Worm (Caenorhabditis elegans) whole organism, late embryonic: Measurements from ENCODE around the gene T16H12.9.

Source experiments
- ceh-9 ChIP-seq: sonication (generic microtip); optimal IDR thresholded peaks from 2 replicates; lab custom pipeline; 2016; ENCODE audit warnings: mild to moderate bottlenecking, missing genetic modification characterization, inconsistent platforms, missing compliant biosample characterization
- elt-4 ChIP-seq: sonication (generic microtip); optimal IDR thresholded peaks from 2 replicates; lab custom pipeline; 2016; ENCODE audit warnings: missing genetic modification characterization, missing compliant biosample characterization
- gmeb-2 ChIP-seq: sonication (generic microtip); optimal IDR thresholded peaks from 2 replicates; lab custom pipeline; 2016; ENCODE audit warnings: missing genetic modification characterization, inconsistent platforms, missing compliant biosample characterization
- hlh-8 ChIP-seq: sonication (generic microtip); optimal IDR thresholded peaks from 2 replicates; lab custom pipeline; 2016; ENCODE audit warnings: missing genotype, missing genetic modification characterization, missing compliant biosample characterization
- nfya-1 ChIP-seq: sonication (generic microtip); optimal IDR thresholded peaks from 2 replicates; lab custom pipeline; 2017; ENCODE audit warnings: missing genetic modification characterization, mild to moderate bottlenecking, missing compliant biosample characterization, antibody characterized with exemption, moderate library complexity
- nhr-11 ChIP-seq: fragments of 150-350 bp; optimal IDR thresholded peaks from 2 replicates; lab custom pipeline; 2014; ENCODE audit warnings: missing biosample characterization, missing genetic modification characterization
- nhr-232 ChIP-seq: sonication (generic microtip); optimal IDR thresholded peaks from 2 replicates; lab custom pipeline; 2016; ENCODE audit warnings: missing genetic modification characterization, missing compliant biosample characterization
- pag-3 ChIP-seq: sonication (generic microtip); optimal IDR thresholded peaks from 2 replicates; lab custom pipeline; 2016; ENCODE audit warnings: missing compliant biosample characterization, missing genetic modification characterization, borderline replicate concordance
- pha-2 ChIP-seq: sonication (generic microtip); optimal IDR thresholded peaks from 2 replicates; lab custom pipeline; 2017; ENCODE audit warnings: mild to moderate bottlenecking, missing genetic modification characterization, missing compliant biosample characterization
- pha-4 ChIP-seq: fragments of 150-350 bp; optimal IDR thresholded peaks from 2 replicates; lab custom pipeline; 2018; ENCODE audit warnings: missing biosample characterization, missing genetic modification reagents, missing genetic modification characterization
- pros-1 ChIP-seq: fragments of 150-350 bp; optimal IDR thresholded peaks from 2 replicates; lab custom pipeline; 2014; ENCODE audit warnings: missing biosample characterization, missing genetic modification reagents, missing genetic modification characterization
- sdc-2 ChIP-seq: sonication (generic microtip); optimal IDR thresholded peaks from 2 replicates; lab custom pipeline; 2016; ENCODE audit warnings: missing genotype, missing genetic modification characterization, missing compliant biosample characterization
- unc-42 ChIP-seq: sonication (generic microtip); optimal IDR thresholded peaks from 2 replicates; lab custom pipeline; 2016; ENCODE audit warnings: missing genotype, missing genetic modification characterization, missing compliant biosample characterization

- TF ChIP-seq pha-4 (tag; lab: Kevin White, UChicago), result no peak
- no peak for TF ChIP-seq pag-3 (tag; lab: Kevin White, UChicago)
- no peak for TF ChIP-seq gmeb-2
- no peak for TF ChIP-seq pha-2 (tag; lab: Kevin White, UChicago)
- TF ChIP-seq ceh-9 (tag; lab: Kevin White, UChicago), result no peak
- TF ChIP-seq elt-4 (tag; lab: Kevin White, UChicago), result no peak
- no peak for TF ChIP-seq hlh-8 (tag; lab: Kevin White, UChicago)
- TF ChIP-seq unc-42 (tag; lab: Kevin White, UChicago), result no peak
- no peak for TF ChIP-seq nfya-1 (tag; lab: Kevin White, UChicago)
- no peak for TF ChIP-seq sdc-2 (tag; lab: Kevin White, UChicago)
- TF ChIP-seq nhr-232, result no peak
- TF ChIP-seq nhr-11 (tag; lab: Kevin White, UChicago), result no peak
- no peak for TF ChIP-seq pros-1
Observed at ce11 chrIII:10085574-10085973, 23.5 kb upstream of the T16H12.9 start.
